Fruit fly (Drosophila melanogaster): ENCODE data around the gene HGTX.

Gene HGTX

dm6 chr3L:14631964-14632758 is 32.8 kb upstream of the HGTX start, which contains the start of the genes RecQ5 and dlp (continued):
- TF ChIP-seq pum (GFP tag; optimal IDR thresholded peaks at IDR 0.05) = peak; percentile 75
- TF ChIP-seq CG16863 (GFP tag; optimal IDR thresholded peaks at IDR 0.05) = peak; percentile 67
- TF ChIP-seq Bteb2 (GFP tag; optimal IDR thresholded peaks at IDR 0.05) = peak; percentile 30
- no peak for TF ChIP-seq pan (optimal IDR thresholded peaks at IDR 0.05)
- peak in 1 of 2 experiments; percentile 35 for TF ChIP-seq pan (GFP tag; optimal IDR thresholded peaks at IDR 0.05 in 1 of 2, IDR thresholded peaks at IDR 0.05 in 1 of 2)
- peak; percentile 79 for TF ChIP-seq CG2678 (tag; optimal IDR thresholded peaks at IDR 0.05)
- TF ChIP-seq Dp (GFP tag; optimal IDR thresholded peaks at IDR 0.05) = peak; percentile 58
- TF ChIP-seq Dfd (GFP tag; optimal IDR thresholded peaks at IDR 0.05) = no peak
- TF ChIP-seq al (GFP tag; IDR thresholded peaks at IDR 0.05) = peak; percentile 38
- TF ChIP-seq CG15073 (GFP tag; optimal IDR thresholded peaks at IDR 0.05) = no peak
- peak; percentile 0 for TF ChIP-seq Vsx1 (GFP tag; optimal IDR thresholded peaks at IDR 0.05)
- TF ChIP-seq Gug (GFP tag; IDR thresholded peaks at IDR 0.05) = peak; percentile 20; the same call in 2 of the 4 replicates
- TF ChIP-seq tin (GFP tag; optimal IDR thresholded peaks at IDR 0.05) = peak; percentile 81
- no peak for TF ChIP-seq CG7745 (tag; optimal IDR thresholded peaks at IDR 0.05)
- peak; percentile 89 for TF ChIP-seq row (GFP tag; IDR thresholded peaks at IDR 0.05)
- peak; percentile 90 for TF ChIP-seq CG12391 (tag; optimal IDR thresholded peaks at IDR 0.05)
- TF ChIP-seq Bdp1 (GFP tag; optimal IDR thresholded peaks at IDR 0.05) = no peak
- no peak for TF ChIP-seq bigmax (GFP tag; optimal IDR thresholded peaks at IDR 0.05)
- peak; percentile 4 for TF ChIP-seq wek (GFP tag; optimal IDR thresholded peaks at IDR 0.05)
- peak; percentile 57 for TF ChIP-seq CG5245 (GFP tag; optimal IDR thresholded peaks at IDR 0.05)
- no peak for TF ChIP-seq peb (GFP tag; IDR thresholded peaks at IDR 0.05)
- peak; percentile 91 for TF ChIP-seq tio (GFP tag; optimal IDR thresholded peaks at IDR 0.05)
- TF ChIP-seq chm (GFP tag; IDR thresholded peaks at IDR 0.05) = peak; percentile 96
- peak; percentile 86 for TF ChIP-seq hbn (GFP tag; IDR thresholded peaks at IDR 0.05; ENCODE audit: partially characterized antibody)
- peak; percentile 66 for TF ChIP-seq trem (tag; optimal IDR thresholded peaks at IDR 0.05)
- TF ChIP-seq cwo (GFP tag; optimal IDR thresholded peaks at IDR 0.05) = peak; percentile 47
- TF ChIP-seq dysf (GFP tag; IDR thresholded peaks at IDR 0.05) = peak; percentile 81
- TF ChIP-seq repo (GFP tag; optimal IDR thresholded peaks at IDR 0.05) = no peak
- no peak for TF ChIP-seq br (optimal IDR thresholded peaks at IDR 0.05)
- TF ChIP-seq p53 (GFP tag; optimal IDR thresholded peaks at IDR 0.05) = no peak
- TF ChIP-seq gsb (GFP tag; IDR thresholded peaks at IDR 0.05) = peak; percentile 44; the same call in 1 of the 2 replicates
- TF ChIP-seq fd96Cb (tag; optimal IDR thresholded peaks at IDR 0.05) = peak; percentile 76
- TF ChIP-seq CG18476 (GFP tag; optimal IDR thresholded peaks at IDR 0.05) = peak; percentile 81
- no peak for TF ChIP-seq yki (optimal IDR thresholded peaks at IDR 0.05)
- peak; percentile 37 for TF ChIP-seq CG12769 (tag; optimal IDR thresholded peaks at IDR 0.05)
- peak; percentile 96 for TF ChIP-seq Opbp (GFP tag; IDR thresholded peaks at IDR 0.05; ENCODE audit: partially characterized antibody)
- TF ChIP-seq CG17829 (tag; optimal IDR thresholded peaks at IDR 0.05) = peak; percentile 77
- peak; percentile 98 for TF ChIP-seq chinmo (GFP tag; IDR thresholded peaks at IDR 0.05; ENCODE audit: partially characterized antibody)
- TF ChIP-seq Rx (GFP tag; IDR thresholded peaks at IDR 0.05) = no peak; the same call in 1 of the 2 replicates
- TF ChIP-seq CG10431 (GFP tag; optimal IDR thresholded peaks at IDR 0.05) = peak; percentile 72
- TF ChIP-seq Ets65A (GFP tag) = peak; percentile 92
- TF ChIP-seq Hr39 (optimal IDR thresholded peaks at IDR 0.05) = no peak
- TF ChIP-seq CG15601 (tag; optimal IDR thresholded peaks at IDR 0.05) = peak; percentile 77
- TF ChIP-seq CkIIα-i1 (GFP tag; IDR thresholded peaks at IDR 0.05) = no peak
- peak; percentile 36; the same call in 1 of the 2 replicates for TF ChIP-seq CG1024 (GFP tag; IDR thresholded peaks at IDR 0.05)
- TF ChIP-seq fd3F (GFP tag; optimal IDR thresholded peaks at IDR 0.05) = peak; percentile 67
- peak; percentile 7 for TF ChIP-seq CG2875 (GFP tag; optimal IDR thresholded peaks at IDR 0.05)
- TF ChIP-seq sob (GFP tag; IDR thresholded peaks at IDR 0.05) = peak; percentile 81
- TF ChIP-seq pnt (GFP tag; optimal IDR thresholded peaks at IDR 0.05) = peak; percentile 2
- peak; percentile 75 for TF ChIP-seq CG30020 (tag; optimal IDR thresholded peaks at IDR 0.05)
- peak; percentile 76 for TF ChIP-seq CG9817 (tag; optimal IDR thresholded peaks at IDR 0.05)
